Worm (Caenorhabditis elegans): Measurements from ENCODE around the gene Y57A10A.31.

Gene Y57A10A.31

ce11 chrII:12339644-12340043, 50.5 kb downstream of the Y57A10A.31 start, which contains the start of gene sop-2:
TSS of gene sop-2 (plus strand) at chrII:12339944.
- TF ChIP-seq mep-1 (tag; optimal IDR thresholded peaks at IDR 0.05) (no peak), ama-1 (optimal IDR thresholded peaks at IDR 0.05) (no peak), lsy-2 (tag; optimal IDR thresholded peaks at IDR 0.05) (no peak), skn-1 (tag; optimal IDR thresholded peaks at IDR 0.05) (no peak), fkh-4 (tag; optimal IDR thresholded peaks at IDR 0.05; ENCODE audit: borderline replicate concordance) (no peak), F16B12.6 (tag; optimal IDR thresholded peaks at IDR 0.05) (no peak), vab-15 (tag; optimal IDR thresholded peaks at IDR 0.05) (no peak), hpl-2 (GFP tag; optimal IDR thresholded peaks at IDR 0.05) (no peak), ceh-88 (GFP tag; IDR thresholded peaks at IDR 0.05) (no peak), lin-15B (tag; optimal IDR thresholded peaks at IDR 0.05) (no peak), unc-98 (GFP tag; IDR thresholded peaks at IDR 0.05) (no peak), sptf-1 (tag; optimal IDR thresholded peaks at IDR 0.05) (no peak)

ce11 chrII:12341566-12342223, 52.5 kb downstream of the Y57A10A.31 start:
- TF ChIP-seq nhr-20 (tag; optimal IDR thresholded peaks at IDR 0.05) (peak; percentile 38), mdl-1 (tag; optimal IDR thresholded peaks at IDR 0.05) (no peak), lin-35 (GFP tag; optimal IDR thresholded peaks at IDR 0.05) (peak; percentile 14 to 70), lsy-2 (tag; optimal IDR thresholded peaks at IDR 0.05) (peak in 1 of 2 experiments; percentile 48), ceh-8 (GFP tag; optimal IDR thresholded peaks at IDR 0.05) (peak; percentile 33), blmp-1 (tag; optimal IDR thresholded peaks at IDR 0.05) (peak; percentile 6), ces-1 (GFP tag; optimal IDR thresholded peaks at IDR 0.05) (no peak), C16A3.4 (tag; optimal IDR thresholded peaks at IDR 0.05) (peak; percentile 10), lin-13 (GFP tag; optimal IDR thresholded peaks at IDR 0.05) (no peak), snu-23 (GFP tag; optimal IDR thresholded peaks at IDR 0.05) (peak; percentile 8), elt-3 (tag; optimal IDR thresholded peaks at IDR 0.05) (peak in 1 of 6 experiments; percentile 42), aly-2 (tag; optimal IDR thresholded peaks at IDR 0.05) (no peak), lin-14 (GFP tag; optimal IDR thresholded peaks at IDR 0.05) (peak; percentile 26), efl-3 (GFP tag; optimal IDR thresholded peaks at IDR 0.05) (no peak), dpl-1 (GFP tag; optimal IDR thresholded peaks at IDR 0.05) (peak; percentile 30 to 57 (median 41)), aha-1 (tag; optimal IDR thresholded peaks at IDR 0.05) (no peak), efl-1 (optimal IDR thresholded peaks at IDR 0.05) (peak; percentile 19 to 42), efl-1 (GFP tag; optimal IDR thresholded peaks at IDR 0.05 in 1 of 2) (peak; percentile 58 to 95), nhr-76 (tag; optimal IDR thresholded peaks at IDR 0.05) (no peak)

- TF ChIP-seq snu-23 (GFP tag; optimal IDR thresholded peaks at IDR 0.05) (no peak), pag-3 (tag; optimal IDR thresholded peaks at IDR 0.05; ENCODE audit: borderline replicate concordance, insufficient read depth) (no peak), lin-39 (tag; optimal IDR thresholded peaks at IDR 0.05) (no peak), tbx-2 (tag; optimal IDR thresholded peaks at IDR 0.05) (no peak), nhr-77 (tag; optimal IDR thresholded peaks at IDR 0.05) (no peak), ztf-4 (tag; optimal IDR thresholded peaks at IDR 0.05) (no peak), egl-13 (tag; optimal IDR thresholded peaks at IDR 0.05) (no peak), elt-3 (tag; optimal IDR thresholded peaks at IDR 0.05) (no peak), ceh-88 (GFP tag; IDR thresholded peaks at IDR 0.05) (no peak)
These were observed 53.7 kb downstream of the Y57A10A.31 start for ce11 chrII:12342928-12343327.

ce11 chrII:12343710-12344109, 54.5 kb downstream of the Y57A10A.31 start:
- no peak for TF ChIP-seq ces-1 (GFP tag; optimal IDR thresholded peaks at IDR 0.05)

- TF ChIP-seq hpl-2 (GFP tag; optimal IDR thresholded peaks at IDR 0.05) = no peak
- peak; percentile 23 for TF ChIP-seq rnt-1 (tag; optimal IDR thresholded peaks at IDR 0.05)
- TF ChIP-seq nhr-71 (tag; optimal IDR thresholded peaks at IDR 0.05) = peak; percentile 23
These were observed 55.6 kb downstream of the Y57A10A.31 start, which contains the start of gene C44C11.6 for ce11 chrII:12344787-12345186. TSS of gene C44C11.6 (plus strand) at chrII:12344809.
